Worm (Caenorhabditis elegans) whole organism, midembryonic: ENCODE measurements around the gene ZK688.11.

ENCODE experiments used
- T22C8.4 ChIP-seq: fragments of 200-800 bp; sonication (Bioruptor generic); IDR thresholded peaks from 2 replicates; pipeline ENCODE4 v1.3.6; 2022; ENCODE audit warnings: missing genetic modification characterization, missing compliant biosample characterization
- cog-1 ChIP-seq: sonication (generic microtip); optimal IDR thresholded peaks from 2 replicates; lab custom pipeline; 2016; ENCODE audit warnings: missing genetic modification characterization, missing compliant biosample characterization
- flt-1 ChIP-seq: fragments of 200-800 bp; sonication (Bioruptor generic); IDR thresholded peaks from 2 replicates; pipeline ENCODE4 v1.3.6; 2022; ENCODE audit warnings: missing genetic modification characterization, missing compliant biosample characterization
- klf-2 ChIP-seq: fragments of 200-800 bp; sonication (Bioruptor generic); conservative IDR thresholded peaks from 2 replicates; pipeline ENCODE4 v1.3.6; 2022; ENCODE audit warnings: missing genetic modification reagents, missing genetic modification characterization, missing compliant biosample characterization
- med-1 ChIP-seq: sonication (generic microtip); optimal IDR thresholded peaks from 2 replicates; lab custom pipeline; 2017; ENCODE audit warnings: missing genetic modification characterization, mild to moderate bottlenecking, missing compliant biosample characterization, antibody characterized with exemption, missing genetic modification reagents; ENCODE audit not compliant: insufficient read depth
- ref-1 ChIP-seq: fragments of 200-800 bp; sonication (Bioruptor generic); conservative IDR thresholded peaks from 2 replicates; pipeline ENCODE4 v1.3.6; 2022; ENCODE audit warnings: missing genetic modification reagents, missing genetic modification characterization, missing compliant biosample characterization
- tab-1 ChIP-seq: fragments of 200-800 bp; sonication (Bioruptor generic); IDR thresholded peaks from 2 replicates; pipeline ENCODE4 v1.3.6; 2022; ENCODE audit warnings: missing genetic modification characterization, missing compliant biosample characterization
- ztf-23 ChIP-seq: fragments of 200-800 bp; sonication (Bioruptor generic); IDR thresholded peaks from 2 replicates; pipeline ENCODE4 v1.3.6; 2022; ENCODE audit warnings: missing genetic modification reagents, missing genetic modification characterization, missing compliant biosample characterization
- ztf-29 ChIP-seq: fragments of 200-800 bp; sonication (Bioruptor generic); IDR thresholded peaks from 2 replicates; pipeline ENCODE4 v1.3.6; 2022; ENCODE audit warnings: missing genetic modification reagents, missing genetic modification characterization, missing compliant biosample characterization

- TF ChIP-seq flt-1 (no peak), T22C8.4 (no peak), cog-1 (tag; lab: Kevin White, UChicago) (no peak), tab-1 (GFP tag; lab: Robert Waterston, UW) (no peak), klf-2 (GFP tag; lab: Robert Waterston, UW) (no peak), ref-1 (GFP tag; lab: Robert Waterston, UW) (no peak), ztf-29 (GFP tag; lab: Robert Waterston, UW) (no peak), med-1 (no peak), ztf-23 (GFP tag; lab: Robert Waterston, UW) (no peak)
Measured at ce11 chrIII:7858407-7859029, 26.2 kb downstream of the ZK688.11 start, which contains the start of the genes coq-5 and ufm-1.
